Worm (Caenorhabditis elegans) whole organism, L3 larva: ENCODE data around the gene srf-3.

Experiments used
- ceh-82 ChIP-seq: fragments of 150-350 bp; optimal IDR thresholded peaks from 2 replicates; lab custom pipeline; 2014; ENCODE audit warnings: missing biosample characterization, missing genetic modification characterization
- fos-1 ChIP-seq: fragments of 150-350 bp; optimal IDR thresholded peaks from 2 replicates; lab custom pipeline; 2014; ENCODE audit warnings: missing biosample characterization, missing genetic modification characterization
- hmg-11 ChIP-seq: sonication (generic microtip); optimal IDR thresholded peaks from 2 replicates; lab custom pipeline; 2016; ENCODE audit warnings: missing genetic modification characterization, missing compliant biosample characterization
- unc-39 ChIP-seq: sonication (generic microtip); optimal IDR thresholded peaks from 4 replicates; lab custom pipeline; 2017; ENCODE audit warnings: missing biosample characterization, missing genetic modification characterization

ce11 chrIV:12902430-12903110 lies 53.3 kb downstream of the srf-3 start, which contains the start of gene K08D8.2:
- TF ChIP-seq ceh-82 (tag; lab: Kevin White, UChicago) (no peak), hmg-11 (no peak), unc-39 (no peak), fos-1 (tag; lab: Kevin White, UChicago) (no peak)
